Fruit fly (Drosophila melanogaster) whole organism, embryonic: Measurements from ENCODE around the gene Sam-S.

Source experiments
- Asciz ChIP-seq: fragments of 200-800 bp; sonication (Bioruptor generic); optimal IDR thresholded peaks from 2 replicates; lab custom pipeline; 2017; ENCODE audit warnings: missing biosample characterization, mild to moderate bottlenecking, missing genetic modification characterization, missing genetic modification reagents
- CG11560 ChIP-seq: fragments of 200-800 bp; sonication (Bioruptor generic); IDR thresholded peaks from 3 replicates; pipeline ENCODE4 v1.3.6; 2022; ENCODE audit warnings: missing biosample characterization, missing genetic modification characterization
- CG12071 ChIP-seq: fragments of 200-800 bp; sonication (Bioruptor generic); optimal IDR thresholded peaks from 3 replicates; lab custom pipeline; 2018; ENCODE audit warnings: missing biosample characterization, mild to moderate bottlenecking, missing genetic modification characterization
- CG12236 ChIP-seq: fragments of 200-800 bp; sonication (Bioruptor generic); optimal IDR thresholded peaks from 2 replicates; lab custom pipeline; 2016; ENCODE audit warnings: missing biosample characterization, missing genetic modification characterization
- CG13894 ChIP-seq: fragments of 200-800 bp; sonication (Bioruptor generic); optimal IDR thresholded peaks from 3 replicates; lab custom pipeline; 2018; ENCODE audit warnings: missing biosample characterization, mild to moderate bottlenecking, missing genetic modification characterization, moderate library complexity
- CG14710 ChIP-seq: fragments of 200-800 bp; sonication (Bioruptor generic); optimal IDR thresholded peaks from 3 replicates; lab custom pipeline; 2019; ENCODE audit warnings: missing biosample characterization, mild to moderate bottlenecking, missing genetic modification characterization, moderate library complexity
- CG14965 ChIP-seq: fragments of 200-800 bp; sonication (Bioruptor generic); optimal IDR thresholded peaks from 2 replicates; lab custom pipeline; 2016; ENCODE audit warnings: missing biosample characterization, missing genetic modification characterization, borderline replicate concordance
- CG15479 ChIP-seq: fragments of 200-800 bp; sonication (Bioruptor generic); optimal IDR thresholded peaks from 3 replicates; lab custom pipeline; 2019; ENCODE audit warnings: missing biosample characterization, mild to moderate bottlenecking, missing genetic modification characterization, moderate library complexity
- CG31388 ChIP-seq: fragments of 200-800 bp; sonication (Bioruptor generic); optimal IDR thresholded peaks from 2 replicates; lab custom pipeline; 2016; ENCODE audit warnings: missing biosample characterization, missing genetic modification characterization
- CG3163 ChIP-seq: fragments of 200-800 bp; sonication (Bioruptor generic); optimal IDR thresholded peaks from 3 replicates; lab custom pipeline; 2016; ENCODE audit warnings: missing biosample characterization, missing genetic modification characterization
- CG6654 ChIP-seq: fragments of 200-800 bp; sonication (Bioruptor generic); optimal IDR thresholded peaks from 2 replicates; lab custom pipeline; 2017; ENCODE audit warnings: missing biosample characterization, mild to moderate bottlenecking, missing genetic modification characterization
- CG6813 ChIP-seq: fragments of 200-800 bp; sonication (Bioruptor generic); optimal IDR thresholded peaks from 2 replicates; lab custom pipeline; 2017; ENCODE audit warnings: missing biosample characterization, missing genetic modification characterization, mild to moderate bottlenecking, moderate library complexity, missing genetic modification reagents
- CG7987 ChIP-seq: fragments of 200-800 bp; sonication (Bioruptor generic); optimal IDR thresholded peaks from 2 replicates; lab custom pipeline; 2018; ENCODE audit warnings: missing biosample characterization, mild to moderate bottlenecking, missing genetic modification characterization, moderate library complexity
- CG8281 ChIP-seq: fragments of 200-800 bp; sonication (Bioruptor generic); optimal IDR thresholded peaks from 2 replicates; lab custom pipeline; 2018; ENCODE audit warnings: missing biosample characterization, mild to moderate bottlenecking, missing genetic modification characterization, moderate library complexity
- CG9609 ChIP-seq: fragments of 200-800 bp; sonication (Bioruptor generic); optimal IDR thresholded peaks from 3 replicates; lab custom pipeline; 2016; ENCODE audit warnings: missing biosample characterization, missing genetic modification characterization
- CG9932 ChIP-seq: fragments of 200-800 bp; sonication (Bioruptor generic); IDR thresholded peaks from 2 replicates; pipeline ENCODE4 v1.3.6; 2022; ENCODE audit warnings: missing biosample characterization, missing genetic modification characterization
- Dref ChIP-seq: fragments of 200-800 bp; sonication (Bioruptor generic); IDR thresholded peaks from 2 replicates; pipeline ENCODE4 v1.3.6; 2022; ENCODE audit warnings: missing biosample characterization, missing genetic modification characterization
- Eip74EF ChIP-seq, 2 experiments: fragments of 200-800 bp in 1 of 2; fragments of >200 bp in 1 of 2; sonication (Bioruptor generic) in 1 of 2; optimal IDR thresholded peaks; 2 replicates each; lab custom pipeline; 2017 to 2019; ENCODE audit warnings: missing biosample characterization in 2 of 2, missing genetic modification characterization in 2 of 2, mild to moderate bottlenecking in 1 of 2, moderate library complexity in 1 of 2
- Ets65A ChIP-seq: fragments of 200-800 bp; sonication (Bioruptor generic); peaks from one replicate; lab custom pipeline; 2016; ENCODE audit warnings: missing biosample characterization, missing genetic modification characterization
- Jarid2 ChIP-seq: fragments of 200-800 bp; sonication (Bioruptor generic); optimal IDR thresholded peaks from 3 replicates; lab custom pipeline; 2017; ENCODE audit warnings: mild to moderate bottlenecking, missing biosample characterization, missing genetic modification reagents, missing genetic modification characterization
- Neu2 ChIP-seq: fragments of 200-800 bp; sonication (Bioruptor generic); optimal IDR thresholded peaks from 3 replicates; lab custom pipeline; 2016; ENCODE audit warnings: missing biosample characterization, missing genetic modification characterization, borderline replicate concordance
- Nf-YA ChIP-seq: fragments of 200-800 bp; sonication (Bioruptor generic); IDR thresholded peaks from 2 replicates; pipeline ENCODE4 v1.3.6; 2022; ENCODE audit warnings: missing biosample characterization, missing genetic modification characterization
- Six4 ChIP-seq: fragments of 200-800 bp; sonication (Bioruptor generic); optimal IDR thresholded peaks from 2 replicates; lab custom pipeline; 2016; ENCODE audit warnings: missing biosample characterization, missing genetic modification characterization
- Spps ChIP-seq: fragments of 200-800 bp; sonication (Bioruptor generic); optimal IDR thresholded peaks from 2 replicates; lab custom pipeline; 2018; ENCODE audit warnings: missing biosample characterization, mild to moderate bottlenecking, missing genetic modification characterization
- Stat92E ChIP-seq, 3 experiments: fragments of >200 bp in 2 of 3; fragments of 200-800 bp in 1 of 3; sonication (Bioruptor generic) in 1 of 3; optimal IDR thresholded peaks; 2 replicates each; lab custom pipeline; 2017 to 2019; ENCODE audit warnings: missing biosample characterization in 3 of 3, missing genetic modification characterization in 3 of 3, mild to moderate bottlenecking in 1 of 3, moderate library complexity in 1 of 3
- Trl ChIP-seq, 3 experiments: fragments of >200 bp in 2 of 3; fragments of 200-800 bp in 1 of 3; sonication (Bioruptor generic) in 1 of 3; optimal IDR thresholded peaks; 2 replicates in 1 of 3; 3 replicates in 2 of 3; lab custom pipeline; 2016 to 2017; ENCODE audit warnings: missing biosample characterization in 1 of 3, missing genetic modification characterization in 1 of 3
- abd-A ChIP-seq: fragments of 200-800 bp; sonication (Bioruptor generic); optimal IDR thresholded peaks from 3 replicates; lab custom pipeline; 2019; ENCODE audit warnings: missing biosample characterization, mild to moderate bottlenecking, missing genetic modification characterization, moderate library complexity
- cwo ChIP-seq: fragments of 200-800 bp; sonication (Bioruptor generic); optimal IDR thresholded peaks from 3 replicates; lab custom pipeline; 2017; ENCODE audit warnings: missing biosample characterization, missing genetic modification characterization, mild to moderate bottlenecking, moderate library complexity, missing genetic modification reagents
- dati ChIP-seq: fragments of 200-800 bp; sonication (Bioruptor generic); IDR thresholded peaks from 2 replicates; pipeline ENCODE4 v1.3.6; 2022; ENCODE audit warnings: missing biosample characterization, missing genetic modification characterization
- emc ChIP-seq: fragments of 200-800 bp; sonication (Bioruptor generic); optimal IDR thresholded peaks from 2 replicates; lab custom pipeline; 2016; ENCODE audit warnings: missing biosample characterization, missing genetic modification characterization
- gcm ChIP-seq: fragments of 200-800 bp; sonication (Bioruptor generic); optimal IDR thresholded peaks from 2 replicates; lab custom pipeline; 2019; ENCODE audit warnings: missing biosample characterization, mild to moderate bottlenecking, missing genetic modification characterization, moderate library complexity
- grn ChIP-seq: fragments of 200-800 bp; sonication (Bioruptor generic); optimal IDR thresholded peaks from 3 replicates; lab custom pipeline; 2017; ENCODE audit warnings: missing biosample characterization, missing genetic modification characterization
- gt ChIP-seq: fragments of 200-800 bp; sonication (Bioruptor generic); IDR thresholded peaks from 2 replicates; pipeline ENCODE4 v1.3.6; 2022; ENCODE audit warnings: missing biosample characterization, missing genetic modification characterization
- ham ChIP-seq: fragments of 200-800 bp; sonication (Bioruptor generic); IDR thresholded peaks from 2 replicates; pipeline ENCODE4 v1.3.6; 2022; ENCODE audit warnings: missing biosample characterization, missing genetic modification characterization
- hkb ChIP-seq, 2 experiments: fragments of 200-800 bp in 1 of 2; fragments of >200 bp in 1 of 2; sonication (Bioruptor generic) in 1 of 2; IDR thresholded peaks in 1 of 2; optimal IDR thresholded peaks in 1 of 2; 2 replicates each; pipeline versions ENCODE4 v1.3.6 to Lab custom; 2017 to 2022; ENCODE audit warnings: missing biosample characterization in 1 of 2, missing genetic modification characterization in 1 of 2
- ind ChIP-seq: fragments of 200-800 bp; sonication (Bioruptor generic); optimal IDR thresholded peaks from 3 replicates; lab custom pipeline; 2016; ENCODE audit warnings: missing biosample characterization, missing genetic modification characterization
- jigr1 ChIP-seq: fragments of 200-800 bp; sonication (Bioruptor generic); IDR thresholded peaks from 3 replicates; pipeline ENCODE4 v1.3.6; 2022; ENCODE audit warnings: missing biosample characterization, missing genetic modification characterization
- knrl ChIP-seq: fragments of 200-800 bp; sonication (Bioruptor generic); IDR thresholded peaks from 3 replicates; pipeline ENCODE4 v1.3.6; 2022; ENCODE audit warnings: missing biosample characterization, missing genetic modification characterization; ENCODE audit not compliant: partially characterized antibody
- nerfin-1 ChIP-seq: fragments of 200-800 bp; sonication (Bioruptor generic); optimal IDR thresholded peaks from 3 replicates; lab custom pipeline; 2019; ENCODE audit warnings: missing biosample characterization, mild to moderate bottlenecking, missing genetic modification characterization, moderate library complexity
- nom ChIP-seq: fragments of 200-800 bp; sonication (Bioruptor generic); optimal IDR thresholded peaks from 2 replicates; lab custom pipeline; 2017; ENCODE audit warnings: missing biosample characterization, missing genetic modification characterization, mild to moderate bottlenecking, moderate library complexity, missing genetic modification reagents
- sd ChIP-seq: fragments of 200-800 bp; sonication (Bioruptor generic); optimal IDR thresholded peaks from 3 replicates; lab custom pipeline; 2018; ENCODE audit warnings: missing biosample characterization, mild to moderate bottlenecking, missing genetic modification characterization, moderate library complexity
- sima ChIP-seq: fragments of 200-800 bp; sonication (Bioruptor generic); optimal IDR thresholded peaks from 2 replicates; lab custom pipeline; 2016; ENCODE audit warnings: missing biosample characterization, missing genetic modification characterization
- slp2 ChIP-seq: fragments of 200-800 bp; sonication (Bioruptor generic); optimal IDR thresholded peaks from 2 replicates; lab custom pipeline; 2016; ENCODE audit warnings: missing biosample characterization, missing genetic modification characterization
- tap ChIP-seq: fragments of 200-800 bp; optimal IDR thresholded peaks from 3 replicates; lab custom pipeline; 2019; ENCODE audit warnings: missing biosample characterization, mild to moderate bottlenecking, missing genetic modification characterization, moderate library complexity
- tx ChIP-seq: fragments of 200-800 bp; sonication (Bioruptor generic); optimal IDR thresholded peaks from 2 replicates; lab custom pipeline; 2016; ENCODE audit warnings: missing biosample characterization, missing genetic modification characterization
- vfl ChIP-seq: fragments of 200-800 bp; sonication (Bioruptor generic); optimal IDR thresholded peaks from 2 replicates; lab custom pipeline; 2016; ENCODE audit warnings: missing biosample characterization, missing genetic modification characterization

The Sam-S gene

dm6 chr2L:134563-135382, 28.1 kb downstream of the Sam-S start (continued):
- TF ChIP-seq ind (no peak), sima (GFP tag; lab: Kevin White, UChicago) (no peak), CG15479 (GFP tag; lab: Kevin White, UChicago) (peak; percentile 26), gcm (GFP tag; lab: Kevin White, UChicago) (no peak), Jarid2 (GFP tag; lab: Kevin White, UChicago) (no peak), CG8281 (tag; lab: Kevin White, UChicago) (no peak), sd (tag; lab: Kevin White, UChicago) (no peak), Nf-YA (no peak), knrl (no peak), Asciz (GFP tag; lab: Kevin White, UChicago) (no peak), CG12236 (no peak), hkb (optimal IDR thresholded peaks at IDR 0.05; lab: Kevin White, UChicago) (no peak), hkb (GFP tag; IDR thresholded peaks at IDR 0.05; lab: Robert Waterston, UW) (no peak), Spps (tag; lab: Kevin White, UChicago) (no peak)
- TF ChIP-seq, all 482 proteins: peak for 11

- TF ChIP-seq CG9609 (GFP tag; lab: Kevin White, UChicago): no peak
- no peak for TF ChIP-seq Ets65A (GFP tag; lab: Kevin White, UChicago)
- no peak for TF ChIP-seq Trl (optimal IDR thresholded peaks at IDR 0.05; lab: Kevin White, UChicago)
- no peak for TF ChIP-seq Trl (GFP tag; optimal IDR thresholded peaks at IDR 0.05; lab: Kevin White, UChicago)
- no peak for TF ChIP-seq Dref (GFP tag; lab: Robert Waterston, UW)
- peak; percentile 26 for TF ChIP-seq CG13894 (tag; lab: Kevin White, UChicago)
- no peak for TF ChIP-seq CG3163 (GFP tag; lab: Kevin White, UChicago)
- TF ChIP-seq dati (GFP tag; lab: Robert Waterston, UW): no peak
- TF ChIP-seq CG11560 (tag; lab: Robert Waterston, UW): no peak
- no peak for TF ChIP-seq tap (tag; lab: Kevin White, UChicago)
- no peak for TF ChIP-seq slp2 (GFP tag; lab: Kevin White, UChicago)
- no peak for TF ChIP-seq vfl
- TF ChIP-seq abd-A (tag; lab: Kevin White, UChicago): peak; percentile 76
- TF ChIP-seq cwo (GFP tag; lab: Kevin White, UChicago): no peak
- no peak for TF ChIP-seq nerfin-1
- no peak for TF ChIP-seq CG6654 (GFP tag; lab: Kevin White, UChicago)
- TF ChIP-seq CG14710 (tag; lab: Kevin White, UChicago): no peak
- TF ChIP-seq tx: no peak
- TF ChIP-seq nom: peak; percentile 71
- TF ChIP-seq CG7987 (GFP tag; lab: Kevin White, UChicago): no peak
- no peak for TF ChIP-seq Stat92E (GFP tag; optimal IDR thresholded peaks at IDR 0.05; lab: Kevin White, UChicago)
- TF ChIP-seq jigr1: no peak
- TF ChIP-seq Eip74EF (GFP tag; optimal IDR thresholded peaks at IDR 0.05; lab: Kevin White, UChicago): peak in 1 of 2 experiments; percentile 55
- TF ChIP-seq CG12071 (GFP tag; lab: Kevin White, UChicago): no peak
- no peak for TF ChIP-seq gt
- no peak for TF ChIP-seq ham (GFP tag; lab: Robert Waterston, UW)
- TF ChIP-seq emc (GFP tag; lab: Kevin White, UChicago): no peak
- TF ChIP-seq CG6813 (GFP tag; lab: Kevin White, UChicago): no peak
- no peak for TF ChIP-seq Neu2 (GFP tag; lab: Kevin White, UChicago)
- TF ChIP-seq CG31388 (GFP tag; lab: Kevin White, UChicago): no peak
- TF ChIP-seq CG9932: no peak
- peak; percentile 45 for TF ChIP-seq grn (GFP tag; lab: Kevin White, UChicago)
- TF ChIP-seq Six4: no peak
- TF ChIP-seq CG14965 (GFP tag; lab: Kevin White, UChicago): no peak
Observed at dm6 chr2L:135383-136130, 28.9 kb downstream of the Sam-S start.
